Fruit fly (Drosophila melanogaster) whole organism, prepupa: ENCODE results near the gene CG32454.

Source experiments
- Blimp-1 ChIP-seq: fragments of 200-800 bp; sonication (Bioruptor generic); optimal IDR thresholded peaks from 3 replicates; lab custom pipeline; 2017; ENCODE audit warnings: missing biosample characterization, missing genetic modification characterization, mild to moderate bottlenecking, moderate library complexity, missing genetic modification reagents
- CG10631 ChIP-seq: fragments of 200-800 bp; sonication (Bioruptor generic); optimal IDR thresholded peaks from 2 replicates; lab custom pipeline; 2016; ENCODE audit warnings: missing biosample characterization, missing genetic modification characterization
- CG11902 ChIP-seq: fragments of 200-800 bp; sonication (Bioruptor generic); optimal IDR thresholded peaks from 3 replicates; lab custom pipeline; 2016; ENCODE audit warnings: missing biosample characterization, missing genetic modification characterization
- CG15336 ChIP-seq: fragments of 200-800 bp; sonication (Bioruptor generic); IDR thresholded peaks from 2 replicates; pipeline ENCODE4 v1.3.6; 2022; ENCODE audit warnings: missing biosample characterization, missing genetic modification characterization
- CG1621 ChIP-seq: fragments of 200-800 bp; sonication (Bioruptor generic); optimal IDR thresholded peaks from 3 replicates; lab custom pipeline; 2018; ENCODE audit warnings: missing biosample characterization, mild to moderate bottlenecking, missing genetic modification characterization
- CG16779 ChIP-seq: fragments of 200-800 bp; sonication (Bioruptor generic); optimal IDR thresholded peaks from 3 replicates; lab custom pipeline; 2017; ENCODE audit warnings: missing biosample characterization, mild to moderate bottlenecking, missing genetic modification characterization
- CG3032 ChIP-seq: fragments of 200-800 bp; optimal IDR thresholded peaks from 2 replicates; lab custom pipeline; 2019; ENCODE audit warnings: missing biosample characterization, mild to moderate bottlenecking, missing genetic modification characterization, moderate library complexity
- CG32006 ChIP-seq: fragments of 200-800 bp; sonication (Bioruptor generic); optimal IDR thresholded peaks from 3 replicates; lab custom pipeline; 2017; ENCODE audit warnings: missing biosample characterization, mild to moderate bottlenecking, missing genetic modification characterization
- CG6276 ChIP-seq: fragments of 200-800 bp; sonication (Bioruptor generic); optimal IDR thresholded peaks from 2 replicates; lab custom pipeline; 2017; ENCODE audit warnings: missing biosample characterization, mild to moderate bottlenecking, missing genetic modification characterization
- CG6792 ChIP-seq: fragments of 200-800 bp; sonication (Bioruptor generic); optimal IDR thresholded peaks from 3 replicates; lab custom pipeline; 2016; ENCODE audit warnings: missing biosample characterization, missing genetic modification characterization
- CG7368 ChIP-seq: fragments of 200-800 bp; sonication (Bioruptor generic); optimal IDR thresholded peaks from 3 replicates; lab custom pipeline; 2016; ENCODE audit warnings: missing biosample characterization, missing genetic modification characterization
- CG8119 ChIP-seq: fragments of 200-800 bp; sonication (Bioruptor generic); IDR thresholded peaks from 3 replicates; pipeline ENCODE4 v1.3.6; 2022; ENCODE audit warnings: missing biosample characterization, missing genetic modification characterization
- CG8319 ChIP-seq: fragments of 200-800 bp; sonication (Bioruptor generic); optimal IDR thresholded peaks from 3 replicates; lab custom pipeline; 2016; ENCODE audit warnings: missing biosample characterization, missing genetic modification characterization
- CG8632 ChIP-seq: fragments of 200-800 bp; sonication (Bioruptor generic); optimal IDR thresholded peaks from 3 replicates; lab custom pipeline; 2016; ENCODE audit warnings: missing biosample characterization, missing genetic modification characterization
- CG9139 ChIP-seq: fragments of 200-800 bp; sonication (Bioruptor generic); optimal IDR thresholded peaks from 3 replicates; lab custom pipeline; 2017; ENCODE audit warnings: missing biosample characterization, mild to moderate bottlenecking, missing genetic modification characterization
- Eip75B ChIP-seq: fragments of 200-800 bp; sonication (Bioruptor generic); optimal IDR thresholded peaks from 3 replicates; lab custom pipeline; 2016; ENCODE audit warnings: missing biosample characterization, missing genetic modification characterization
- Eip93F ChIP-seq: fragments of 200-800 bp; sonication (Bioruptor generic); optimal IDR thresholded peaks from 2 replicates; lab custom pipeline; 2016; ENCODE audit warnings: missing biosample characterization, mild to moderate bottlenecking, missing genetic modification characterization
- Ets21C ChIP-seq: fragments of 200-800 bp; sonication (Bioruptor generic); optimal IDR thresholded peaks from 3 replicates; lab custom pipeline; 2016; ENCODE audit warnings: missing biosample characterization, missing genetic modification characterization
- Ets96B ChIP-seq: fragments of 200-800 bp; optimal IDR thresholded peaks from 2 replicates; lab custom pipeline; 2019; ENCODE audit warnings: missing biosample characterization, mild to moderate bottlenecking, missing genetic modification characterization, moderate library complexity
- Gug ChIP-seq: fragments of 200-800 bp; sonication (Bioruptor generic); IDR thresholded peaks from 2 replicates; pipeline ENCODE4 v1.3.6; 2022; ENCODE audit warnings: missing biosample characterization, missing genetic modification characterization
- Hr38 ChIP-seq: sonication (Bioruptor generic); optimal IDR thresholded peaks from 2 replicates; lab custom pipeline; 2016; ENCODE audit warnings: missing biosample characterization, missing genetic modification characterization
- Hr39 ChIP-seq: fragments of 200-800 bp; sonication (Bioruptor generic); optimal IDR thresholded peaks from 2 replicates; lab custom pipeline; 2016; ENCODE audit warnings: missing biosample characterization, missing genetic modification characterization
- Hr4 ChIP-seq: fragments of 200-800 bp; sonication (Bioruptor generic); optimal IDR thresholded peaks from 3 replicates; lab custom pipeline; 2016; ENCODE audit warnings: missing biosample characterization, missing genetic modification characterization
- Smox ChIP-seq: fragments of 200-800 bp; sonication (Bioruptor generic); optimal IDR thresholded peaks from 3 replicates; lab custom pipeline; 2016; ENCODE audit warnings: missing biosample characterization, missing genetic modification characterization
- Sox102F ChIP-seq: fragments of 200-800 bp; sonication (Bioruptor generic); optimal IDR thresholded peaks from 2 replicates; lab custom pipeline; 2016; ENCODE audit warnings: missing biosample characterization, mild to moderate bottlenecking, missing genetic modification characterization
- Sox14 ChIP-seq: fragments of 200-800 bp; sonication (Bioruptor generic); optimal IDR thresholded peaks from 3 replicates; lab custom pipeline; 2016; ENCODE audit warnings: missing biosample characterization, missing genetic modification characterization
- acj6 ChIP-seq: fragments of 200-800 bp; sonication (Bioruptor generic); optimal IDR thresholded peaks from 3 replicates; lab custom pipeline; 2016; ENCODE audit warnings: missing biosample characterization, missing genetic modification characterization
- dsx ChIP-seq: fragments of 200-800 bp; optimal IDR thresholded peaks from 3 replicates; lab custom pipeline; 2019; ENCODE audit warnings: missing biosample characterization, mild to moderate bottlenecking, missing genetic modification characterization, moderate library complexity; ENCODE audit not compliant: poor library complexity, severe bottlenecking
- eg ChIP-seq: fragments of 200-800 bp; sonication (Bioruptor generic); IDR thresholded peaks from 3 replicates; pipeline ENCODE4 v1.3.6; 2022; ENCODE audit warnings: missing biosample characterization, missing genetic modification characterization
- esn ChIP-seq: fragments of 200-800 bp; sonication (Bioruptor generic); optimal IDR thresholded peaks from 2 replicates; lab custom pipeline; 2016; ENCODE audit warnings: missing biosample characterization, mild to moderate bottlenecking, missing genetic modification characterization, moderate library complexity
- fd59A ChIP-seq: fragments of 200-800 bp; sonication (Bioruptor generic); optimal IDR thresholded peaks from 2 replicates; lab custom pipeline; 2017; ENCODE audit warnings: missing biosample characterization, mild to moderate bottlenecking, missing genetic modification characterization, missing genetic modification reagents
- fd85E ChIP-seq: fragments of 200-800 bp; sonication (Bioruptor generic); optimal IDR thresholded peaks from 3 replicates; lab custom pipeline; 2016; ENCODE audit warnings: missing biosample characterization, missing genetic modification characterization
- fkh ChIP-seq: fragments of 200-800 bp; sonication (Bioruptor generic); optimal IDR thresholded peaks from 3 replicates; lab custom pipeline; 2017; ENCODE audit warnings: missing biosample characterization, mild to moderate bottlenecking, missing genetic modification characterization, moderate library complexity
- lz ChIP-seq: fragments of 200-800 bp; sonication (Bioruptor generic); optimal IDR thresholded peaks from 3 replicates; lab custom pipeline; 2016; ENCODE audit warnings: missing biosample characterization, missing genetic modification characterization
- net ChIP-seq: fragments of 200-800 bp; sonication (Bioruptor generic); optimal IDR thresholded peaks from 3 replicates; lab custom pipeline; 2016; ENCODE audit warnings: missing biosample characterization, missing genetic modification characterization
- salr ChIP-seq, 2 experiments: fragments of 200-800 bp; sonication (Bioruptor generic); optimal IDR thresholded peaks; 3 replicates each; lab custom pipeline; 2016 to 2018; ENCODE audit warnings: missing biosample characterization in 2 of 2, missing genetic modification characterization in 2 of 2, mild to moderate bottlenecking in 1 of 2
- spab ChIP-seq: fragments of 200-800 bp; sonication (Bioruptor generic); optimal IDR thresholded peaks from 2 replicates; lab custom pipeline; 2017; ENCODE audit warnings: missing biosample characterization, mild to moderate bottlenecking, missing genetic modification characterization, missing genetic modification reagents
- svp ChIP-seq: fragments of 200-800 bp; sonication (Bioruptor generic); peaks from one replicate; lab custom pipeline; 2016; ENCODE audit warnings: missing biosample characterization, missing genetic modification characterization
- topi ChIP-seq: fragments of 200-800 bp; sonication (Bioruptor generic); optimal IDR thresholded peaks from 3 replicates; lab custom pipeline; 2016; ENCODE audit warnings: missing biosample characterization, missing genetic modification characterization
- vri ChIP-seq: fragments of 200-800 bp; sonication (Bioruptor generic); optimal IDR thresholded peaks from 3 replicates; lab custom pipeline; 2016; ENCODE audit warnings: missing biosample characterization, mild to moderate bottlenecking, missing genetic modification characterization

CG32454 gene

dm6 chr3L:22741389-22742120, 12.0 kb downstream of the CG32454 start, which contains the start of gene CG7369 (continued):
- peak; percentile 59 for TF ChIP-seq fd85E (GFP tag; lab: Kevin White, UChicago)
- peak; percentile 83 for TF ChIP-seq Ets21C
- TF ChIP-seq svp (GFP tag; lab: Kevin White, UChicago): peak; percentile 94
- peak; percentile 57 for TF ChIP-seq CG16779
- TF ChIP-seq fkh (GFP tag; lab: Kevin White, UChicago): peak; percentile 93
- TF ChIP-seq CG6792 (GFP tag; lab: Kevin White, UChicago): peak; percentile 85
- TF ChIP-seq CG1621: peak; percentile 60
- peak; percentile 84 for TF ChIP-seq CG11902 (GFP tag; lab: Kevin White, UChicago)
- peak; percentile 58 to 91 for TF ChIP-seq salr (GFP tag; optimal IDR thresholded peaks at IDR 0.05; lab: Kevin White, UChicago)
- TF ChIP-seq spab (GFP tag; lab: Kevin White, UChicago): no peak
- TF ChIP-seq Hr4 (GFP tag; lab: Kevin White, UChicago): peak; percentile 85
- TF ChIP-seq esn: peak; percentile 90
- TF ChIP-seq CG7368 (GFP tag; lab: Kevin White, UChicago): peak; percentile 72
- TF ChIP-seq CG32006 (GFP tag; lab: Kevin White, UChicago): peak; percentile 85
- TF ChIP-seq vri (GFP tag; lab: Kevin White, UChicago): peak; percentile 84
- peak; percentile 43 for TF ChIP-seq CG9139 (GFP tag; lab: Kevin White, UChicago)
- TF ChIP-seq CG8632 (GFP tag; lab: Kevin White, UChicago): peak; percentile 84
- peak; percentile 99 for TF ChIP-seq dsx (GFP tag; lab: Kevin White, UChicago)
- no peak for TF ChIP-seq CG6276
- peak; percentile 75 for TF ChIP-seq Eip93F (GFP tag; lab: Kevin White, UChicago)
- TF ChIP-seq Hr38: no peak
- TF ChIP-seq Eip75B (GFP tag; lab: Kevin White, UChicago): peak; percentile 76
- TF ChIP-seq Ets96B: peak; percentile 76
- TF ChIP-seq Blimp-1 (GFP tag; lab: Kevin White, UChicago): peak; percentile 72
- TF ChIP-seq lz (GFP tag; lab: Kevin White, UChicago): peak; percentile 88
- TF ChIP-seq net (GFP tag; lab: Kevin White, UChicago): peak; percentile 72
- TF ChIP-seq CG8319: peak; percentile 72
- peak; percentile 86 for TF ChIP-seq topi
- peak; percentile 70 for TF ChIP-seq CG8119 (GFP tag; lab: Robert Waterston, UW)
- TF ChIP-seq Sox14: peak; percentile 81
- peak; percentile 85 for TF ChIP-seq CG3032
- TF ChIP-seq Sox102F (GFP tag; lab: Kevin White, UChicago): peak; percentile 86
- TF ChIP-seq eg (GFP tag; lab: Robert Waterston, UW): peak; percentile 84
- TF ChIP-seq acj6 (GFP tag; lab: Kevin White, UChicago): peak; percentile 86
- peak; percentile 84 for TF ChIP-seq fd59A (GFP tag; lab: Kevin White, UChicago)
- peak; percentile 93 for TF ChIP-seq CG10631
- peak; percentile 83 for TF ChIP-seq Hr39 (GFP tag; lab: Kevin White, UChicago)
- peak; percentile 75 for TF ChIP-seq Gug (GFP tag; lab: Robert Waterston, UW)
- peak; percentile 88 for TF ChIP-seq Smox (GFP tag; lab: Kevin White, UChicago)

dm6 chr3L:22742121-22742531, 12.6 kb downstream of the CG32454 start:
- TF ChIP-seq Eip75B (GFP tag; lab: Kevin White, UChicago): peak; percentile 30
- TF ChIP-seq CG15336 (GFP tag; lab: Robert Waterston, UW): 0 out of 2 replicates have a peak, but pooled peaks have one; percentile 7
- no peak for TF ChIP-seq CG11902 (GFP tag; lab: Kevin White, UChicago)
- peak; percentile 92 for TF ChIP-seq dsx (GFP tag; lab: Kevin White, UChicago)
- TF ChIP-seq CG1621: peak; percentile 13
- 0 out of 3 replicates have a peak, but pooled peaks have one; percentile 26 for TF ChIP-seq eg (GFP tag; lab: Robert Waterston, UW)
